3 worm cellular contexts compared by ENCODE assay signal in genomic region chrX:1627013-1627412, ce11.
TF ChIP-seq lines count a peak whose summit lies in the region.

No protein-coding gene starts in this region.

TF ChIP-seq in whole organism, L2 larva, 48 proteins besides CTCF, POLR2A, EP300 and RAD21 (continued from another document):
- peak; percentile 78 to 94 for TF ChIP-seq mdl-1 (tag; optimal IDR thresholded peaks at IDR 0.05; lab: Kevin White, UChicago)
- TF ChIP-seq ZK546.5 (tag; optimal IDR thresholded peaks at IDR 0.05; lab: Kevin White, UChicago): peak; percentile 78
- peak; percentile 97 for TF ChIP-seq zag-1 (tag; optimal IDR thresholded peaks at IDR 0.05; lab: Kevin White, UChicago)
- peak; percentile 2 for TF ChIP-seq unc-62 (GFP tag; optimal IDR thresholded peaks at IDR 0.05; lab: Kevin White, UChicago)
- TF ChIP-seq Y55F3AM.14 (GFP tag; optimal IDR thresholded peaks at IDR 0.05; lab: Kevin White, UChicago): peak; percentile 90
- TF ChIP-seq lsy-2 (tag; optimal IDR thresholded peaks at IDR 0.05; lab: Kevin White, UChicago): peak; percentile 92 to 94
- TF ChIP-seq elt-1 (tag; optimal IDR thresholded peaks at IDR 0.05; lab: Kevin White, UChicago): no peak
- TF ChIP-seq mbf-1 (tag; optimal IDR thresholded peaks at IDR 0.05; lab: Kevin White, UChicago): peak; percentile 69
- peak; percentile 98 for TF ChIP-seq nhr-21 (tag; optimal IDR thresholded peaks at IDR 0.05; lab: Kevin White, UChicago)
- TF ChIP-seq nhr-10 (tag; optimal IDR thresholded peaks at IDR 0.05; lab: Kevin White, UChicago): peak; percentile 96
- TF ChIP-seq C34F6.9 (tag; optimal IDR thresholded peaks at IDR 0.05; lab: Kevin White, UChicago): peak; percentile 94
- peak; percentile 99 for TF ChIP-seq nhr-129 (tag; optimal IDR thresholded peaks at IDR 0.05; lab: Kevin White, UChicago)
- TF ChIP-seq sma-3 (GFP tag; optimal IDR thresholded peaks at IDR 0.05; lab: Kevin White, UChicago): peak; percentile 98
- no peak for TF ChIP-seq alr-1 (tag; optimal IDR thresholded peaks at IDR 0.05; lab: Kevin White, UChicago)
- peak; percentile 90 for TF ChIP-seq snpc-4 (tag; optimal IDR thresholded peaks at IDR 0.05; lab: Kevin White, UChicago)
- peak; percentile 97 for TF ChIP-seq lin-13 (GFP tag; optimal IDR thresholded peaks at IDR 0.05; lab: Kevin White, UChicago)
- TF ChIP-seq fos-1 (tag; optimal IDR thresholded peaks at IDR 0.05; lab: Kevin White, UChicago): peak; percentile 99
- peak; percentile 95 for TF ChIP-seq ceh-82 (tag; optimal IDR thresholded peaks at IDR 0.05; lab: Kevin White, UChicago)
- no peak for TF ChIP-seq aly-2 (tag; optimal IDR thresholded peaks at IDR 0.05; lab: Kevin White, UChicago)
- TF ChIP-seq ceh-16 (tag; optimal IDR thresholded peaks at IDR 0.05; lab: Kevin White, UChicago): peak; percentile 75
- peak; percentile 96 for TF ChIP-seq nhr-6 (tag; optimal IDR thresholded peaks at IDR 0.05; lab: Kevin White, UChicago)
- TF ChIP-seq blmp-1 (tag; optimal IDR thresholded peaks at IDR 0.05; lab: Kevin White, UChicago; ENCODE audit: insufficient read depth): peak; percentile 51
- peak; percentile 96 for TF ChIP-seq sma-9 (GFP tag; optimal IDR thresholded peaks at IDR 0.05; lab: Kevin White, UChicago)
- no peak for TF ChIP-seq sma-9 (tag; optimal IDR thresholded peaks at IDR 0.05; lab: Kevin White, UChicago)
- TF ChIP-seq gmeb-1 (tag; optimal IDR thresholded peaks at IDR 0.05; lab: Kevin White, UChicago): peak; percentile 92
- peak; percentile 44 for TF ChIP-seq nhr-12 (tag; optimal IDR thresholded peaks at IDR 0.05; lab: Kevin White, UChicago)

TF ChIP-seq in whole organism, L4 larva, 104 proteins besides CTCF, POLR2A, EP300 and RAD21 (continued from another document and continues in another):
- TF ChIP-seq mdl-1 (tag; optimal IDR thresholded peaks at IDR 0.05; lab: Kevin White, UChicago) (peak; percentile 83 to 86), dpl-1 (GFP tag; optimal IDR thresholded peaks at IDR 0.05; lab: Kevin White, UChicago) (peak; percentile 66), daf-12 (tag; optimal IDR thresholded peaks at IDR 0.05; lab: Kevin White, UChicago) (no peak), egl-43 (GFP tag; IDR thresholded peaks at IDR 0.05; lab: Robert Waterston, UW) (peak; percentile 98), ama-1 (optimal IDR thresholded peaks at IDR 0.05; lab: Kevin White, UChicago) (no peak), nhr-77 (tag; optimal IDR thresholded peaks at IDR 0.05; lab: Kevin White, UChicago) (peak; percentile 99), dmd-9 (GFP tag; IDR thresholded peaks at IDR 0.05; lab: Robert Waterston, UW) (peak; percentile 79), zip-2 (tag; optimal IDR thresholded peaks at IDR 0.05; lab: Kevin White, UChicago) (peak; percentile 95), set-16 (GFP tag; IDR thresholded peaks at IDR 0.05; lab: Robert Waterston, UW) (no peak), nhr-11 (tag; optimal IDR thresholded peaks at IDR 0.05; lab: Kevin White, UChicago) (peak; percentile 95), lin-1 (GFP tag; IDR thresholded peaks at IDR 0.05; lab: Robert Waterston, UW) (peak; percentile 62), Y105C5A.15 (GFP tag; IDR thresholded peaks at IDR 0.05; lab: Robert Waterston, UW) (0 out of 2 replicates have a peak, but pooled peaks have one; percentile 64), tag-97 (GFP tag; IDR thresholded peaks at IDR 0.05; lab: Robert Waterston, UW) (peak; percentile 75; the same call in 1 of the 2 replicates), ceh-62 (tag; optimal IDR thresholded peaks at IDR 0.05; lab: Kevin White, UChicago) (no peak), nhr-25 (tag; optimal IDR thresholded peaks at IDR 0.05; lab: Kevin White, UChicago; ENCODE audit: borderline replicate concordance, insufficient read depth) (peak; percentile 53), fos-1 (tag; optimal IDR thresholded peaks at IDR 0.05; lab: Kevin White, UChicago) (peak; percentile 94), R02D3.7 (tag; optimal IDR thresholded peaks at IDR 0.05; lab: Kevin White, UChicago) (no peak), spr-1 (tag; optimal IDR thresholded peaks at IDR 0.05; lab: Kevin White, UChicago) (peak; percentile 96), nhr-111 (GFP tag; optimal IDR thresholded peaks at IDR 0.05; lab: Kevin White, UChicago) (no peak), snpc-1.2 (GFP tag; IDR thresholded peaks at IDR 0.05; lab: Robert Waterston, UW) (no peak; the same call in 1 of the 2 replicates), dve-1 (tag; optimal IDR thresholded peaks at IDR 0.05; lab: Kevin White, UChicago; ENCODE audit: insufficient read depth) (peak; percentile 99), arid-1 (GFP tag; conservative IDR thresholded peaks at IDR 0.05; lab: Robert Waterston, UW) (peak; percentile 83), daf-16 (GFP tag; optimal IDR thresholded peaks at IDR 0.05; lab: Kevin White, UChicago) (peak; percentile 91 to 98), daf-16 (tag; optimal IDR thresholded peaks at IDR 0.05; lab: Kevin White, UChicago) (peak; percentile 95), nhr-41 (GFP tag; IDR thresholded peaks at IDR 0.05; lab: Robert Waterston, UW) (peak; percentile 90), php-3 (GFP tag; IDR thresholded peaks at IDR 0.05; lab: Robert Waterston, UW) (peak; percentile 99), daf-8 (GFP tag; IDR thresholded peaks at IDR 0.05; lab: Robert Waterston, UW) (no peak), egl-27 (tag; optimal IDR thresholded peaks at IDR 0.05; lab: Kevin White, UChicago) (peak; percentile 56), nhr-237 (tag; optimal IDR thresholded peaks at IDR 0.05; lab: Kevin White, UChicago) (peak; percentile 88), fkh-10 (GFP tag; optimal IDR thresholded peaks at IDR 0.05; lab: Kevin White, UChicago) (peak; percentile 95), lin-15B (tag; optimal IDR thresholded peaks at IDR 0.05; lab: Kevin White, UChicago) (peak; percentile 25), ZK337.2 (GFP tag; IDR thresholded peaks at IDR 0.05; lab: Robert Waterston, UW) (no peak), lin-38 (GFP tag; IDR thresholded peaks at IDR 0.05; lab: Robert Waterston, UW) (peak; percentile 85), nhr-10 (tag; optimal IDR thresholded peaks at IDR 0.05; lab: Kevin White, UChicago) (peak; percentile 97), jun-1 (tag; optimal IDR thresholded peaks at IDR 0.05; lab: Kevin White, UChicago) (peak; percentile 98), zag-1 (tag; optimal IDR thresholded peaks at IDR 0.05; lab: Kevin White, UChicago) (peak; percentile 90), lsy-2 (tag; optimal IDR thresholded peaks at IDR 0.05; lab: Kevin White, UChicago) (peak; percentile 92 to 95), spr-3 (GFP tag; optimal IDR thresholded peaks at IDR 0.05; lab: Kevin White, UChicago) (peak; percentile 96), F37D6.2 (tag; optimal IDR thresholded peaks at IDR 0.05; lab: Kevin White, UChicago) (peak; percentile 98), lin-29 (GFP tag; IDR thresholded peaks at IDR 0.05; lab: Robert Waterston, UW) (peak; percentile 93), ztf-11 (tag; optimal IDR thresholded peaks at IDR 0.05; lab: Kevin White, UChicago) (peak; percentile 40), gei-8 (GFP tag; optimal IDR thresholded peaks at IDR 0.05; lab: Kevin White, UChicago) (peak; percentile 86), unc-39 (tag; optimal IDR thresholded peaks at IDR 0.05; lab: Kevin White, UChicago) (peak; percentile 40), hif-1 (tag; optimal IDR thresholded peaks at IDR 0.05; lab: Kevin White, UChicago) (peak; percentile 70 to 71), lir-3 (tag; optimal IDR thresholded peaks at IDR 0.05; lab: Kevin White, UChicago) (peak; percentile 91), duxl-1 (tag; optimal IDR thresholded peaks at IDR 0.05; lab: Kevin White, UChicago; ENCODE audit: poor library complexity) (peak; percentile 99), daf-19 (GFP tag; conservative IDR thresholded peaks at IDR 0.05; lab: Robert Waterston, UW) (no peak), cey-2 (tag; optimal IDR thresholded peaks at IDR 0.05; lab: Kevin White, UChicago; ENCODE audit: borderline replicate concordance, insufficient read depth) (no peak), snpc-4 (tag; optimal IDR thresholded peaks at IDR 0.05; lab: Kevin White, UChicago) (peak; percentile 36), dmd-8 (GFP tag; IDR thresholded peaks at IDR 0.05; lab: Robert Waterston, UW) (no peak), hmg-1.1 (GFP tag; IDR thresholded peaks at IDR 0.05; lab: Robert Waterston, UW) (peak; percentile 100), F44E2.7 (GFP tag; IDR thresholded peaks at IDR 0.05; lab: Robert Waterston, UW) (0 out of 2 replicates have a peak, but pooled peaks have one; percentile 32), lin-13 (GFP tag; optimal IDR thresholded peaks at IDR 0.05; lab: Kevin White, UChicago) (peak; percentile 97)

TF ChIP-seq in whole organism, late embryonic, 69 proteins besides CTCF, POLR2A, EP300 and RAD21 (continued from another document):
- TF ChIP-seq gmeb-2 (tag; optimal IDR thresholded peaks at IDR 0.05; lab: Kevin White, UChicago): peak; percentile 54
- peak; percentile 97 for TF ChIP-seq ceh-18 (tag; optimal IDR thresholded peaks at IDR 0.05; lab: Kevin White, UChicago)
- peak; percentile 22 for TF ChIP-seq F13H6.1 (tag; optimal IDR thresholded peaks at IDR 0.05; lab: Kevin White, UChicago)
- TF ChIP-seq eyg-1 (tag; optimal IDR thresholded peaks at IDR 0.05; lab: Kevin White, UChicago): no peak
- TF ChIP-seq elt-2 (tag; optimal IDR thresholded peaks at IDR 0.05; lab: Kevin White, UChicago): peak; percentile 72
- TF ChIP-seq unc-3 (GFP tag; conservative IDR thresholded peaks at IDR 0.05; lab: Robert Waterston, UW): 0 out of 2 replicates have a peak, but pooled peaks have one; percentile 46
- peak; percentile 55 for TF ChIP-seq unc-3 (tag; optimal IDR thresholded peaks at IDR 0.05; lab: Kevin White, UChicago)
- TF ChIP-seq ref-2 (tag; optimal IDR thresholded peaks at IDR 0.05; lab: Kevin White, UChicago): peak; percentile 91
- TF ChIP-seq ceh-24 (tag; optimal IDR thresholded peaks at IDR 0.05; lab: Kevin White, UChicago): no peak
- peak; percentile 62 for TF ChIP-seq ttx-3 (tag; optimal IDR thresholded peaks at IDR 0.05; lab: Kevin White, UChicago)
- TF ChIP-seq unc-86 (tag; optimal IDR thresholded peaks at IDR 0.05; lab: Kevin White, UChicago): peak; percentile 60
- TF ChIP-seq nhr-11 (tag; optimal IDR thresholded peaks at IDR 0.05; lab: Kevin White, UChicago): no peak
- TF ChIP-seq ceh-22 (tag; optimal IDR thresholded peaks at IDR 0.05; lab: Kevin White, UChicago): no peak
- TF ChIP-seq ceh-31 (tag; optimal IDR thresholded peaks at IDR 0.05; lab: Kevin White, UChicago): peak; percentile 87
- peak; percentile 77 for TF ChIP-seq ceh-34 (tag; optimal IDR thresholded peaks at IDR 0.05; lab: Kevin White, UChicago)
- TF ChIP-seq ceh-48 (tag; optimal IDR thresholded peaks at IDR 0.05; lab: Kevin White, UChicago): peak; percentile 94
- 0 out of 2 replicates have a peak, but pooled peaks have one; percentile 28 for TF ChIP-seq ceh-45 (GFP tag; IDR thresholded peaks at IDR 0.05; lab: Robert Waterston, UW)
- TF ChIP-seq T23F11.4 (GFP tag; optimal IDR thresholded peaks at IDR 0.05; lab: Kevin White, UChicago): peak; percentile 24
- no peak for TF ChIP-seq ceh-19 (GFP tag; optimal IDR thresholded peaks at IDR 0.05; lab: Kevin White, UChicago)
- no peak for TF ChIP-seq odd-2 (tag; optimal IDR thresholded peaks at IDR 0.05; lab: Kevin White, UChicago)
- TF ChIP-seq sox-4 (tag; optimal IDR thresholded peaks at IDR 0.05; lab: Kevin White, UChicago): peak; percentile 67
- TF ChIP-seq nfya-1 (tag; optimal IDR thresholded peaks at IDR 0.05; lab: Kevin White, UChicago): peak; percentile 93
- peak; percentile 54 for TF ChIP-seq ahr-1 (tag; optimal IDR thresholded peaks at IDR 0.05; lab: Kevin White, UChicago)
- no peak for TF ChIP-seq pha-4 (tag; optimal IDR thresholded peaks at IDR 0.05; lab: Kevin White, UChicago)
- TF ChIP-seq tbx-7 (tag; optimal IDR thresholded peaks at IDR 0.05; lab: Kevin White, UChicago): no peak
- TF ChIP-seq ceh-30 (tag; optimal IDR thresholded peaks at IDR 0.05; lab: Kevin White, UChicago): peak; percentile 80
- no peak for TF ChIP-seq pha-2 (tag; optimal IDR thresholded peaks at IDR 0.05; lab: Kevin White, UChicago)
- TF ChIP-seq ets-4 (tag; optimal IDR thresholded peaks at IDR 0.05; lab: Kevin White, UChicago): peak; percentile 45
- TF ChIP-seq unc-55 (GFP tag; optimal IDR thresholded peaks at IDR 0.05; lab: Kevin White, UChicago): no peak
- TF ChIP-seq nhr-232 (tag; optimal IDR thresholded peaks at IDR 0.05; lab: Kevin White, UChicago): peak; percentile 31
- peak; percentile 84 for TF ChIP-seq unc-42 (tag; optimal IDR thresholded peaks at IDR 0.05; lab: Kevin White, UChicago)
- TF ChIP-seq rnt-1 (tag; optimal IDR thresholded peaks at IDR 0.05; lab: Kevin White, UChicago): peak; percentile 82
- TF ChIP-seq ceh-9 (tag; optimal IDR thresholded peaks at IDR 0.05; lab: Kevin White, UChicago): no peak
- peak; percentile 6 for TF ChIP-seq K02D7.2 (tag; optimal IDR thresholded peaks at IDR 0.05; lab: Kevin White, UChicago)
- no peak for TF ChIP-seq fkh-10 (GFP tag; optimal IDR thresholded peaks at IDR 0.05; lab: Kevin White, UChicago)
- peak; percentile 81 for TF ChIP-seq ceh-14 (tag; optimal IDR thresholded peaks at IDR 0.05; lab: Kevin White, UChicago)
- peak; percentile 85 for TF ChIP-seq tbx-2 (tag; optimal IDR thresholded peaks at IDR 0.05; lab: Kevin White, UChicago)
- TF ChIP-seq K09A11.1 (tag; optimal IDR thresholded peaks at IDR 0.05; lab: Kevin White, UChicago; ENCODE audit: insufficient read depth): peak; percentile 62
- no peak for TF ChIP-seq elt-4 (tag; optimal IDR thresholded peaks at IDR 0.05; lab: Kevin White, UChicago)
- TF ChIP-seq mec-3 (tag; optimal IDR thresholded peaks at IDR 0.05; lab: Kevin White, UChicago; ENCODE audit: borderline replicate concordance): no peak
- peak; percentile 16 for TF ChIP-seq pat-9 (tag; optimal IDR thresholded peaks at IDR 0.05; lab: Kevin White, UChicago)
- TF ChIP-seq syd-9 (tag; optimal IDR thresholded peaks at IDR 0.05; lab: Kevin White, UChicago): peak; percentile 77
- peak; percentile 10 for TF ChIP-seq lin-11 (tag; optimal IDR thresholded peaks at IDR 0.05; lab: Kevin White, UChicago)
- no peak for TF ChIP-seq Y22D7AL.16 (tag; optimal IDR thresholded peaks at IDR 0.05; lab: Kevin White, UChicago)
- TF ChIP-seq zip-5 (tag; optimal IDR thresholded peaks at IDR 0.05; lab: Kevin White, UChicago): peak; percentile 13
TF ChIP-seq in whole organism, late embryonic: peak in this region for 46.
